Worm (Caenorhabditis elegans) whole organism, L1 larva: ENCODE measurements around the gene C03G6.17.

Source experiments
- C04F5.9 ChIP-seq: sonication (generic microtip); optimal IDR thresholded peaks from 2 replicates; lab custom pipeline; 2016; ENCODE audit warnings: missing genetic modification characterization, missing compliant biosample characterization
- F16B12.6 ChIP-seq: fragments of 150-350 bp; optimal IDR thresholded peaks from 2 replicates; lab custom pipeline; 2014; ENCODE audit warnings: missing biosample characterization, missing genetic modification characterization
- Y116A8C.19 ChIP-seq: sonication (generic microtip); optimal IDR thresholded peaks from 2 replicates; lab custom pipeline; 2016; ENCODE audit warnings: missing compliant biosample characterization, missing genetic modification characterization, borderline replicate concordance
- alr-1 ChIP-seq: fragments of 200-800 bp; sonication (Bioruptor generic); optimal IDR thresholded peaks from 2 replicates; lab custom pipeline; 2018; ENCODE audit warnings: borderline replicate concordance, mild to moderate bottlenecking, missing genetic modification characterization, missing compliant biosample characterization
- aly-2 ChIP-seq: fragments of 150-350 bp; optimal IDR thresholded peaks from 2 replicates; lab custom pipeline; 2014; ENCODE audit warnings: missing biosample characterization, missing genetic modification characterization
- blmp-1 ChIP-seq: fragments of 150-350 bp; optimal IDR thresholded peaks from 2 replicates; lab custom pipeline; 2014; ENCODE audit warnings: missing biosample characterization, missing genetic modification characterization
- ceh-63 ChIP-seq: fragments of 200-800 bp; sonication (Bioruptor generic); optimal IDR thresholded peaks from 2 replicates; lab custom pipeline; 2018; ENCODE audit warnings: mild to moderate bottlenecking, missing genetic modification characterization, missing compliant biosample characterization
- ceh-8 ChIP-seq: fragments of 200-800 bp; sonication (Bioruptor generic); optimal IDR thresholded peaks from 2 replicates; lab custom pipeline; 2018; ENCODE audit warnings: mild to moderate bottlenecking, missing genetic modification characterization, moderate library complexity, missing compliant biosample characterization
- ceh-82 ChIP-seq, 3 experiments: fragments of 150-350 bp in 1 of 3; sonication (generic microtip) in 2 of 3; optimal IDR thresholded peaks; 2 replicates each; lab custom pipeline; 2014 to 2017; ENCODE audit warnings: missing biosample characterization in 3 of 3, missing genetic modification characterization in 3 of 3
- ces-1 ChIP-seq: fragments of 150-350 bp; optimal IDR thresholded peaks from 2 replicates; lab custom pipeline; 2014; ENCODE audit warnings: missing biosample characterization, missing genetic modification reagents, missing genetic modification characterization
- efl-1 ChIP-seq, 4 experiments: fragments of 150-350 bp; optimal IDR thresholded peaks in 3 of 4; peaks in 1 of 4; 1 replicate in 1 of 4; 2 replicates in 3 of 4; lab custom pipeline; 2014; ENCODE audit warnings: missing biosample characterization in 2 of 4, missing genetic modification characterization in 2 of 4, missing genetic modification reagents in 2 of 4
- elt-3 ChIP-seq, 6 experiments: fragments of 150-350 bp in 1 of 6; sonication (generic microtip); optimal IDR thresholded peaks; 2 replicates each; lab custom pipeline; 2017 to 2018; ENCODE audit warnings: missing biosample characterization in 6 of 6, missing genetic modification characterization in 6 of 6, inconsistent platforms in 1 of 6
- ets-5 ChIP-seq: fragments of 200-800 bp; sonication (Bioruptor generic); IDR thresholded peaks from 2 replicates; pipeline ENCODE4 v1.3.6; 2022; ENCODE audit warnings: missing genetic modification characterization, missing compliant biosample characterization
- fkh-10 ChIP-seq: sonication (generic microtip); optimal IDR thresholded peaks from 2 replicates; lab custom pipeline; 2017; ENCODE audit warnings: missing biosample characterization, missing genetic modification reagents, missing genetic modification characterization
- fkh-4 ChIP-seq: sonication (generic microtip); optimal IDR thresholded peaks from 2 replicates; lab custom pipeline; 2016; ENCODE audit warnings: missing compliant biosample characterization, missing genetic modification characterization, borderline replicate concordance
- fos-1 ChIP-seq: fragments of 150-350 bp; optimal IDR thresholded peaks from 2 replicates; lab custom pipeline; 2014; ENCODE audit warnings: missing biosample characterization, missing genetic modification characterization
- grh-1 ChIP-seq: fragments of 200-800 bp; sonication (Bioruptor generic); IDR thresholded peaks from 2 replicates; pipeline ENCODE4 v1.3.6; 2022; ENCODE audit warnings: missing genetic modification reagents, missing genetic modification characterization, missing compliant biosample characterization
- hlh-4 ChIP-seq: sonication (generic microtip); optimal IDR thresholded peaks from 2 replicates; lab custom pipeline; 2016; ENCODE audit warnings: mild to moderate bottlenecking, missing genetic modification characterization, missing compliant biosample characterization
- hpl-2 ChIP-seq: fragments of 150-350 bp; optimal IDR thresholded peaks from 2 replicates; lab custom pipeline; 2014; ENCODE audit warnings: missing biosample characterization, missing genetic modification reagents, missing genetic modification characterization
- isw-1 ChIP-seq: fragments of 200-800 bp; sonication (Bioruptor generic); IDR thresholded peaks from 2 replicates; pipeline ENCODE4 v1.3.6; 2022; ENCODE audit warnings: missing genetic modification characterization, missing compliant biosample characterization
- jun-1 ChIP-seq: fragments of 150-350 bp; optimal IDR thresholded peaks from 2 replicates; lab custom pipeline; 2014; ENCODE audit warnings: missing biosample characterization, missing genetic modification reagents, missing genetic modification characterization
- lin-14 ChIP-seq: fragments of 200-800 bp; sonication (Bioruptor generic); optimal IDR thresholded peaks from 2 replicates; lab custom pipeline; 2018; ENCODE audit warnings: mild to moderate bottlenecking, missing genetic modification characterization, moderate library complexity, missing compliant biosample characterization
- lin-35 ChIP-seq, 2 experiments: fragments of 150-350 bp; optimal IDR thresholded peaks; 2 replicates each; lab custom pipeline; 2014; ENCODE audit warnings: missing biosample characterization in 2 of 2, missing genetic modification characterization in 2 of 2, missing genetic modification reagents in 2 of 2
- lsy-2 ChIP-seq, 2 experiments: fragments of 150-350 bp; optimal IDR thresholded peaks; 2 replicates each; lab custom pipeline; 2014; ENCODE audit warnings: missing biosample characterization in 2 of 2, missing genetic modification characterization in 2 of 2
- mep-1 ChIP-seq: fragments of 150-350 bp; optimal IDR thresholded peaks from 2 replicates; lab custom pipeline; 2014; ENCODE audit warnings: missing biosample characterization, missing genetic modification characterization
- nhr-11 ChIP-seq: fragments of 150-350 bp; optimal IDR thresholded peaks from 2 replicates; lab custom pipeline; 2014; ENCODE audit warnings: missing biosample characterization, missing genetic modification characterization
- nhr-19 ChIP-seq: fragments of 200-800 bp; sonication (Bioruptor generic); conservative IDR thresholded peaks from 2 replicates; pipeline ENCODE4 v1.3.6; 2022; ENCODE audit warnings: missing genetic modification characterization, missing compliant biosample characterization
- nhr-20 ChIP-seq: sonication (generic microtip); optimal IDR thresholded peaks from 2 replicates; lab custom pipeline; 2016; ENCODE audit warnings: mild to moderate bottlenecking, missing genetic modification characterization, missing compliant biosample characterization
- nhr-28 ChIP-seq: fragments of 150-350 bp; optimal IDR thresholded peaks from 2 replicates; lab custom pipeline; 2014; ENCODE audit warnings: missing biosample characterization, missing genetic modification characterization
- nhr-47 ChIP-seq: sonication (generic microtip); optimal IDR thresholded peaks from 2 replicates; lab custom pipeline; 2016; ENCODE audit warnings: mild to moderate bottlenecking, missing genetic modification characterization, moderate library complexity, missing compliant biosample characterization
- nhr-76 ChIP-seq: sonication (generic microtip); optimal IDR thresholded peaks from 2 replicates; lab custom pipeline; 2017; ENCODE audit warnings: missing biosample characterization, missing genetic modification characterization
- nhr-77 ChIP-seq: fragments of 150-350 bp; optimal IDR thresholded peaks from 2 replicates; lab custom pipeline; 2014; ENCODE audit warnings: missing biosample characterization, missing genetic modification characterization
- nhr-85 ChIP-seq: sonication (generic microtip); peaks from one replicate; lab custom pipeline; 2016; ENCODE audit warnings: missing genetic modification characterization, inconsistent platforms, missing compliant biosample characterization
- pag-3 ChIP-seq: sonication (generic microtip); optimal IDR thresholded peaks from 2 replicates; lab custom pipeline; 2017; ENCODE audit warnings: missing genetic modification characterization, mild to moderate bottlenecking, missing compliant biosample characterization, antibody characterized with exemption, borderline replicate concordance; ENCODE audit not compliant: insufficient read depth
- pax-3 ChIP-seq: fragments of 200-800 bp; sonication (Bioruptor generic); optimal IDR thresholded peaks from 2 replicates; lab custom pipeline; 2018; ENCODE audit warnings: mild to moderate bottlenecking, missing genetic modification characterization, moderate library complexity, missing compliant biosample characterization
- pqm-1 ChIP-seq: sonication (generic microtip); optimal IDR thresholded peaks from 3 replicates; lab custom pipeline; 2017; ENCODE audit warnings: missing biosample characterization, missing genetic modification characterization
- rnt-1 ChIP-seq: sonication (generic microtip); optimal IDR thresholded peaks from 2 replicates; lab custom pipeline; 2016; ENCODE audit warnings: mild to moderate bottlenecking, missing genetic modification characterization, moderate library complexity, missing compliant biosample characterization
- snpc-4 ChIP-seq: fragments of 150-350 bp; optimal IDR thresholded peaks from 2 replicates; lab custom pipeline; 2014; ENCODE audit warnings: missing biosample characterization, missing genetic modification characterization
- snu-23 ChIP-seq: sonication (generic microtip); optimal IDR thresholded peaks from 2 replicates; lab custom pipeline; 2016; ENCODE audit warnings: missing genetic modification characterization, missing compliant biosample characterization
- sptf-1 ChIP-seq: fragments of 150-350 bp; optimal IDR thresholded peaks from 2 replicates; lab custom pipeline; 2014; ENCODE audit warnings: missing biosample characterization, missing genetic modification characterization
- tbx-2 ChIP-seq: sonication (generic microtip); optimal IDR thresholded peaks from 2 replicates; lab custom pipeline; 2016; ENCODE audit warnings: missing genetic modification characterization, missing compliant biosample characterization
- unc-130 ChIP-seq: fragments of 150-350 bp; optimal IDR thresholded peaks from 2 replicates; lab custom pipeline; 2017; ENCODE audit warnings: missing biosample characterization, missing genetic modification characterization, inconsistent platforms
- unc-98 ChIP-seq: fragments of 200-800 bp; sonication (Bioruptor generic); IDR thresholded peaks from 2 replicates; pipeline ENCODE4 v1.3.6; 2022; ENCODE audit warnings: missing genetic modification characterization, missing compliant biosample characterization
- vab-15 ChIP-seq: sonication (generic microtip); optimal IDR thresholded peaks from 2 replicates; lab custom pipeline; 2017; ENCODE audit warnings: missing genotype, mild to moderate bottlenecking, missing genetic modification characterization, missing compliant biosample characterization
- ztf-4 ChIP-seq: fragments of 150-350 bp; optimal IDR thresholded peaks from 2 replicates; lab custom pipeline; 2014; ENCODE audit warnings: missing biosample characterization, missing genetic modification characterization

C03G6.17 gene

ce11 chrV:7420162-7420561 is 39.3 kb upstream of the C03G6.17 start, which contains the start of gene srxa-4:
Gene srxa-4 (plus strand): TSS chrV:7420462.
- TF ChIP-seq pag-3 (no peak), snpc-4 (tag; lab: Kevin White, UChicago) (no peak), lin-35 (GFP tag; optimal IDR thresholded peaks at IDR 0.05; lab: Kevin White, UChicago) (no peak), grh-1 (GFP tag; lab: Robert Waterston, UW) (no peak), nhr-20 (no peak), nhr-85 (tag; lab: Kevin White, UChicago) (no peak), unc-98 (GFP tag; lab: Robert Waterston, UW) (no peak), F16B12.6 (tag; lab: Kevin White, UChicago) (no peak), pax-3 (tag; lab: Kevin White, UChicago) (no peak), pqm-1 (tag; lab: Kevin White, UChicago) (no peak), ceh-63 (GFP tag; lab: Kevin White, UChicago) (no peak)

- no peak for TF ChIP-seq lsy-2 (tag; optimal IDR thresholded peaks at IDR 0.05; lab: Kevin White, UChicago)
- TF ChIP-seq nhr-11 (tag; lab: Kevin White, UChicago): no peak
- no peak for TF ChIP-seq tbx-2 (tag; lab: Kevin White, UChicago)
- TF ChIP-seq lin-14 (GFP tag; lab: Kevin White, UChicago): no peak
- TF ChIP-seq vab-15 (tag; lab: Kevin White, UChicago): no peak
- no peak for TF ChIP-seq fos-1
- no peak for TF ChIP-seq ztf-4 (tag; lab: Kevin White, UChicago)
- no peak for TF ChIP-seq fkh-4
- no peak for TF ChIP-seq nhr-47 (tag; lab: Kevin White, UChicago)
- no peak for TF ChIP-seq Y116A8C.19
- no peak for TF ChIP-seq alr-1 (tag; lab: Kevin White, UChicago)
- TF ChIP-seq nhr-76: no peak
- no peak for TF ChIP-seq efl-1 (optimal IDR thresholded peaks at IDR 0.05; lab: Kevin White, UChicago)
- peak in 1 of 2 experiments; percentile 41 for TF ChIP-seq efl-1 (GFP tag; optimal IDR thresholded peaks at IDR 0.05 in 1 of 2; lab: Kevin White, UChicago)
- no peak for TF ChIP-seq jun-1
- no peak for TF ChIP-seq C04F5.9 (tag; lab: Kevin White, UChicago)
- TF ChIP-seq nhr-77: no peak
- TF ChIP-seq elt-3 (tag; optimal IDR thresholded peaks at IDR 0.05; lab: Kevin White, UChicago): peak in 1 of 6 experiments; percentile 33
- no peak for TF ChIP-seq fkh-10 (GFP tag; lab: Kevin White, UChicago)
- TF ChIP-seq ceh-82 (tag; optimal IDR thresholded peaks at IDR 0.05; lab: Kevin White, UChicago): no peak
- TF ChIP-seq lin-35 (GFP tag; optimal IDR thresholded peaks at IDR 0.05; lab: Kevin White, UChicago): no peak
- no peak for TF ChIP-seq pag-3
- TF ChIP-seq blmp-1 (tag; lab: Kevin White, UChicago): peak; percentile 14
- no peak for TF ChIP-seq pax-3 (tag; lab: Kevin White, UChicago)
- no peak for TF ChIP-seq nhr-28
- no peak for TF ChIP-seq grh-1 (GFP tag; lab: Robert Waterston, UW)
Observed at ce11 chrV:7417018-7417716, 36.3 kb upstream of the C03G6.17 start, which contains the start of gene srw-67. Gene srw-67 (plus strand): TSS chrV:7417660.

- TF ChIP-seq lin-35 (GFP tag; optimal IDR thresholded peaks at IDR 0.05; lab: Kevin White, UChicago) (peak in 1 of 2 experiments; percentile 17), isw-1 (GFP tag; lab: Robert Waterston, UW) (no peak)
- TF ChIP-seq, all 84 proteins: peak for 1
Observed at ce11 chrV:7416569-7416968, 35.7 kb upstream of the C03G6.17 start.

- no peak for TF ChIP-seq sptf-1 (tag; lab: Kevin White, UChicago)
- no peak for TF ChIP-seq nhr-77
- peak in 1 of 2 experiments; percentile 69 for TF ChIP-seq lin-35 (GFP tag; optimal IDR thresholded peaks at IDR 0.05; lab: Kevin White, UChicago)
- TF ChIP-seq mep-1 (tag; lab: Kevin White, UChicago): no peak
- peak; percentile 32 for TF ChIP-seq unc-130
- no peak for TF ChIP-seq ceh-8 (GFP tag; lab: Kevin White, UChicago)
- TF ChIP-seq aly-2 (tag; lab: Kevin White, UChicago): no peak
- TF ChIP-seq hpl-2: no peak
- TF ChIP-seq nhr-19 (GFP tag; lab: Robert Waterston, UW): peak; percentile 97
- TF ChIP-seq ets-5: no peak
- TF ChIP-seq pag-3: no peak
- no peak for TF ChIP-seq rnt-1 (tag; lab: Kevin White, UChicago)
- peak; percentile 95 for TF ChIP-seq nhr-20
- peak; percentile 53; the same call in 1 of the 2 replicates for TF ChIP-seq grh-1 (GFP tag; lab: Robert Waterston, UW)
- TF ChIP-seq snu-23 (GFP tag; lab: Kevin White, UChicago): peak; percentile 74
- TF ChIP-seq lin-14 (GFP tag; lab: Kevin White, UChicago): peak; percentile 71
- no peak for TF ChIP-seq hlh-4 (tag; lab: Kevin White, UChicago)
- TF ChIP-seq ces-1: no peak
Observed at ce11 chrV:7415780-7416428, 35.0 kb upstream of the C03G6.17 start, which contains the start of gene F18E3.13. Gene F18E3.13 (plus strand): TSS chrV:7416164.
